Worm (Caenorhabditis elegans) whole organism, L4 larva: ENCODE results near the gene T28D6.3.

ENCODE experiments used
- R02D3.7 ChIP-seq: fragments of 150-350 bp; sonication (generic microtip); optimal IDR thresholded peaks from 3 replicates; lab custom pipeline; 2014; ENCODE audit warnings: missing biosample characterization, missing genetic modification characterization
- aly-2 ChIP-seq: sonication (generic microtip); optimal IDR thresholded peaks from 2 replicates; lab custom pipeline; 2018; ENCODE audit warnings: missing biosample characterization, missing genetic modification characterization
- zfp-2 ChIP-seq: sonication (generic microtip); optimal IDR thresholded peaks from 2 replicates; lab custom pipeline; 2016; ENCODE audit warnings: mild to moderate bottlenecking, missing genetic modification characterization, missing compliant biosample characterization

ce11 chrIII:11378910-11379309 is 12.3 kb downstream of the T28D6.3 start:
- TF ChIP-seq zfp-2 = no peak
- no peak for TF ChIP-seq aly-2 (tag; lab: Kevin White, UChicago)
- no peak for TF ChIP-seq R02D3.7 (tag; lab: Kevin White, UChicago)
